Fruit fly (Drosophila melanogaster): ENCODE results near the gene CG4678.

Gene CG4678

dm6 chrX:16654931-16655409, 41.0 kb upstream of the CG4678 start, which contains the start of the genes Nemp and r:
TSS of gene Nemp (minus strand) at chrX:16655015.
TSS of gene r (plus strand) at chrX:16655359.
- TF ChIP-seq Sox15 (GFP tag; optimal IDR thresholded peaks at IDR 0.05) (no peak), fkh (GFP tag; optimal IDR thresholded peaks at IDR 0.05) (peak; percentile 86), dac (GFP tag; optimal IDR thresholded peaks at IDR 0.05) (no peak), spab (GFP tag; optimal IDR thresholded peaks at IDR 0.05) (no peak), CG6808 (GFP tag; optimal IDR thresholded peaks at IDR 0.05) (no peak), CG11294 (GFP tag; IDR thresholded peaks at IDR 0.05) (no peak), CG11902 (GFP tag; optimal IDR thresholded peaks at IDR 0.05) (no peak), dsx (GFP tag; optimal IDR thresholded peaks at IDR 0.05; ENCODE audit: poor library complexity, severe bottlenecking) (no peak), esn (GFP tag; optimal IDR thresholded peaks at IDR 0.05) (no peak), Hr38 (GFP tag; optimal IDR thresholded peaks at IDR 0.05) (no peak), Sox14 (GFP tag; optimal IDR thresholded peaks at IDR 0.05) (peak; percentile 7), Ets96B (tag; optimal IDR thresholded peaks at IDR 0.05) (no peak), CG1621 (tag; optimal IDR thresholded peaks at IDR 0.05) (no peak), Sox102F (GFP tag; optimal IDR thresholded peaks at IDR 0.05) (no peak)

- TF ChIP-seq esn (GFP tag; optimal IDR thresholded peaks at IDR 0.05): no peak
- TF ChIP-seq Met (GFP tag; optimal IDR thresholded peaks at IDR 0.05): no peak
- TF ChIP-seq svp (GFP tag): peak; percentile 76
- peak; percentile 6 for TF ChIP-seq CG6854 (GFP tag; optimal IDR thresholded peaks at IDR 0.05)
- no peak for TF ChIP-seq OdsH (GFP tag; optimal IDR thresholded peaks at IDR 0.05)
- TF ChIP-seq Eip78C (GFP tag): peak; percentile 62
- TF ChIP-seq CG16779 (tag; optimal IDR thresholded peaks at IDR 0.05): peak; percentile 47
- peak; percentile 20 for TF ChIP-seq dsx (GFP tag; optimal IDR thresholded peaks at IDR 0.05; ENCODE audit: poor library complexity, severe bottlenecking)
- TF ChIP-seq CG15336 (GFP tag; IDR thresholded peaks at IDR 0.05): peak; percentile 28; the same call in 1 of the 2 replicates
- TF ChIP-seq fd85E (GFP tag; optimal IDR thresholded peaks at IDR 0.05): no peak
- no peak for TF ChIP-seq CG7368 (GFP tag; optimal IDR thresholded peaks at IDR 0.05)
- peak; percentile 96 for TF ChIP-seq fkh (GFP tag; optimal IDR thresholded peaks at IDR 0.05)
- TF ChIP-seq CG8632 (GFP tag; optimal IDR thresholded peaks at IDR 0.05): no peak
- no peak for TF ChIP-seq ss (GFP tag; optimal IDR thresholded peaks at IDR 0.05)
Measured at dm6 chrX:16655724-16656235, 40.2 kb upstream of the CG4678 start.

dm6 chrX:16660632-16661031, 35.3 kb upstream of the CG4678 start:
- peak; percentile 13 for TF ChIP-seq Eip78C (GFP tag)
- TF ChIP-seq fd59A (GFP tag; optimal IDR thresholded peaks at IDR 0.05): no peak
- TF ChIP-seq spab (GFP tag; optimal IDR thresholded peaks at IDR 0.05): no peak
- TF ChIP-seq Sox15 (GFP tag; optimal IDR thresholded peaks at IDR 0.05): no peak
- peak; percentile 17 for TF ChIP-seq fkh (GFP tag; optimal IDR thresholded peaks at IDR 0.05)
- no peak for TF ChIP-seq Eip93F (GFP tag; optimal IDR thresholded peaks at IDR 0.05)

- TF ChIP-seq Eip78C (GFP tag) (peak; percentile 72), OdsH (GFP tag; optimal IDR thresholded peaks at IDR 0.05) (no peak), Gug (GFP tag; IDR thresholded peaks at IDR 0.05) (no peak), CG6854 (GFP tag; optimal IDR thresholded peaks at IDR 0.05) (no peak), svp (GFP tag) (peak; percentile 70), CG8632 (GFP tag; optimal IDR thresholded peaks at IDR 0.05) (no peak), fkh (GFP tag; optimal IDR thresholded peaks at IDR 0.05) (peak; percentile 7), ss (GFP tag; optimal IDR thresholded peaks at IDR 0.05) (peak in 1 of 2 experiments; percentile 11), net (GFP tag; optimal IDR thresholded peaks at IDR 0.05) (no peak), CG6808 (GFP tag; optimal IDR thresholded peaks at IDR 0.05) (peak; percentile 16), CG32006 (GFP tag; optimal IDR thresholded peaks at IDR 0.05) (no peak), Smox (GFP tag; optimal IDR thresholded peaks at IDR 0.05) (peak; percentile 16), Ets96B (tag; optimal IDR thresholded peaks at IDR 0.05) (peak; percentile 5)
Measured at dm6 chrX:16664405-16665064, 31.4 kb upstream of the CG4678 start, which contains the start of gene CG15865. TSS of gene CG15865 (minus strand) at chrX:16664455.
